Fruit fly (Drosophila melanogaster) whole organism, prepupa: ENCODE data around the gene CG4911.

ENCODE experiments used
- CG10669 ChIP-seq: fragments of 200-800 bp; sonication (Bioruptor generic); optimal IDR thresholded peaks from 3 replicates; lab custom pipeline; 2018; ENCODE audit warnings: missing biosample characterization, mild to moderate bottlenecking, missing genetic modification characterization, moderate library complexity
- CG11762 ChIP-seq: fragments of 200-800 bp; sonication (Bioruptor generic); optimal IDR thresholded peaks from 3 replicates; lab custom pipeline; 2016; ENCODE audit warnings: missing biosample characterization, missing genetic modification characterization; ENCODE audit not compliant: insufficient read depth
- CG11902 ChIP-seq: fragments of 200-800 bp; sonication (Bioruptor generic); optimal IDR thresholded peaks from 3 replicates; lab custom pipeline; 2016; ENCODE audit warnings: missing biosample characterization, missing genetic modification characterization
- CG15336 ChIP-seq: fragments of 200-800 bp; sonication (Bioruptor generic); IDR thresholded peaks from 2 replicates; pipeline ENCODE4 v1.3.6; 2022; ENCODE audit warnings: missing biosample characterization, missing genetic modification characterization
- CG16779 ChIP-seq: fragments of 200-800 bp; sonication (Bioruptor generic); optimal IDR thresholded peaks from 3 replicates; lab custom pipeline; 2017; ENCODE audit warnings: missing biosample characterization, mild to moderate bottlenecking, missing genetic modification characterization
- CG3032 ChIP-seq: fragments of 200-800 bp; optimal IDR thresholded peaks from 2 replicates; lab custom pipeline; 2019; ENCODE audit warnings: missing biosample characterization, mild to moderate bottlenecking, missing genetic modification characterization, moderate library complexity
- CG32006 ChIP-seq: fragments of 200-800 bp; sonication (Bioruptor generic); optimal IDR thresholded peaks from 3 replicates; lab custom pipeline; 2017; ENCODE audit warnings: missing biosample characterization, mild to moderate bottlenecking, missing genetic modification characterization
- CG34406 ChIP-seq: fragments of 200-800 bp; sonication (Bioruptor generic); optimal IDR thresholded peaks from 3 replicates; lab custom pipeline; 2016; ENCODE audit warnings: missing biosample characterization, missing genetic modification characterization
- CG3919 ChIP-seq: fragments of 200-800 bp; sonication (Bioruptor generic); optimal IDR thresholded peaks from 3 replicates; lab custom pipeline; 2016; ENCODE audit warnings: missing biosample characterization, missing genetic modification characterization
- CG4318 ChIP-seq: fragments of 200-800 bp; sonication (Bioruptor generic); optimal IDR thresholded peaks from 3 replicates; lab custom pipeline; 2017; ENCODE audit warnings: missing biosample characterization, mild to moderate bottlenecking, missing genetic modification characterization
- CG6163 ChIP-seq: fragments of 200-800 bp; sonication (Bioruptor generic); IDR thresholded peaks from 3 replicates; pipeline ENCODE4 v1.3.6; 2022; ENCODE audit warnings: missing biosample characterization, missing genetic modification characterization
- CG6792 ChIP-seq: fragments of 200-800 bp; sonication (Bioruptor generic); optimal IDR thresholded peaks from 3 replicates; lab custom pipeline; 2016; ENCODE audit warnings: missing biosample characterization, missing genetic modification characterization
- CG7368 ChIP-seq: fragments of 200-800 bp; sonication (Bioruptor generic); optimal IDR thresholded peaks from 3 replicates; lab custom pipeline; 2016; ENCODE audit warnings: missing biosample characterization, missing genetic modification characterization
- CG8119 ChIP-seq: fragments of 200-800 bp; sonication (Bioruptor generic); IDR thresholded peaks from 3 replicates; pipeline ENCODE4 v1.3.6; 2022; ENCODE audit warnings: missing biosample characterization, missing genetic modification characterization
- CG8319 ChIP-seq: fragments of 200-800 bp; sonication (Bioruptor generic); optimal IDR thresholded peaks from 3 replicates; lab custom pipeline; 2016; ENCODE audit warnings: missing biosample characterization, missing genetic modification characterization
- CG8632 ChIP-seq: fragments of 200-800 bp; sonication (Bioruptor generic); optimal IDR thresholded peaks from 3 replicates; lab custom pipeline; 2016; ENCODE audit warnings: missing biosample characterization, missing genetic modification characterization
- CG9139 ChIP-seq: fragments of 200-800 bp; sonication (Bioruptor generic); optimal IDR thresholded peaks from 3 replicates; lab custom pipeline; 2017; ENCODE audit warnings: missing biosample characterization, mild to moderate bottlenecking, missing genetic modification characterization
- Eip78C ChIP-seq: fragments of 200-800 bp; sonication (Bioruptor generic); peaks from one replicate; lab custom pipeline; 2016; ENCODE audit warnings: missing biosample characterization, missing genetic modification characterization
- Ets21C ChIP-seq: fragments of 200-800 bp; sonication (Bioruptor generic); optimal IDR thresholded peaks from 3 replicates; lab custom pipeline; 2016; ENCODE audit warnings: missing biosample characterization, missing genetic modification characterization
- Gug ChIP-seq: fragments of 200-800 bp; sonication (Bioruptor generic); IDR thresholded peaks from 2 replicates; pipeline ENCODE4 v1.3.6; 2022; ENCODE audit warnings: missing biosample characterization, missing genetic modification characterization
- Hr38 ChIP-seq: sonication (Bioruptor generic); optimal IDR thresholded peaks from 2 replicates; lab custom pipeline; 2016; ENCODE audit warnings: missing biosample characterization, missing genetic modification characterization
- Hr39 ChIP-seq: fragments of 200-800 bp; sonication (Bioruptor generic); optimal IDR thresholded peaks from 2 replicates; lab custom pipeline; 2016; ENCODE audit warnings: missing biosample characterization, missing genetic modification characterization
- Hr4 ChIP-seq: fragments of 200-800 bp; sonication (Bioruptor generic); optimal IDR thresholded peaks from 3 replicates; lab custom pipeline; 2016; ENCODE audit warnings: missing biosample characterization, missing genetic modification characterization
- Met ChIP-seq: fragments of 200-800 bp; sonication (Bioruptor generic); optimal IDR thresholded peaks from 3 replicates; lab custom pipeline; 2016; ENCODE audit warnings: missing biosample characterization, missing genetic modification characterization
- OdsH ChIP-seq: fragments of 200-800 bp; sonication (Bioruptor generic); optimal IDR thresholded peaks from 3 replicates; lab custom pipeline; 2016; ENCODE audit warnings: missing biosample characterization, missing genetic modification characterization
- Smox ChIP-seq: fragments of 200-800 bp; sonication (Bioruptor generic); optimal IDR thresholded peaks from 3 replicates; lab custom pipeline; 2016; ENCODE audit warnings: missing biosample characterization, missing genetic modification characterization
- Sox14 ChIP-seq: fragments of 200-800 bp; sonication (Bioruptor generic); optimal IDR thresholded peaks from 3 replicates; lab custom pipeline; 2016; ENCODE audit warnings: missing biosample characterization, missing genetic modification characterization
- achi ChIP-seq: fragments of 200-800 bp; sonication (Bioruptor generic); optimal IDR thresholded peaks from 3 replicates; lab custom pipeline; 2016; ENCODE audit warnings: missing biosample characterization, missing genetic modification characterization
- acj6 ChIP-seq: fragments of 200-800 bp; sonication (Bioruptor generic); optimal IDR thresholded peaks from 3 replicates; lab custom pipeline; 2016; ENCODE audit warnings: missing biosample characterization, missing genetic modification characterization
- cyc ChIP-seq: fragments of 200-800 bp; sonication (Bioruptor generic); optimal IDR thresholded peaks from 3 replicates; lab custom pipeline; 2016; ENCODE audit warnings: missing biosample characterization, missing genetic modification characterization
- dac ChIP-seq: fragments of 200-800 bp; sonication (Bioruptor generic); optimal IDR thresholded peaks from 2 replicates; lab custom pipeline; 2017; ENCODE audit warnings: missing biosample characterization, mild to moderate bottlenecking, missing genetic modification characterization
- eg ChIP-seq: fragments of 200-800 bp; sonication (Bioruptor generic); IDR thresholded peaks from 3 replicates; pipeline ENCODE4 v1.3.6; 2022; ENCODE audit warnings: missing biosample characterization, missing genetic modification characterization
- esn ChIP-seq: fragments of 200-800 bp; sonication (Bioruptor generic); optimal IDR thresholded peaks from 2 replicates; lab custom pipeline; 2016; ENCODE audit warnings: missing biosample characterization, mild to moderate bottlenecking, missing genetic modification characterization, moderate library complexity
- fd59A ChIP-seq: fragments of 200-800 bp; sonication (Bioruptor generic); optimal IDR thresholded peaks from 2 replicates; lab custom pipeline; 2017; ENCODE audit warnings: missing biosample characterization, mild to moderate bottlenecking, missing genetic modification characterization, missing genetic modification reagents
- fd85E ChIP-seq: fragments of 200-800 bp; sonication (Bioruptor generic); optimal IDR thresholded peaks from 3 replicates; lab custom pipeline; 2016; ENCODE audit warnings: missing biosample characterization, missing genetic modification characterization
- pdm3 ChIP-seq: fragments of 200-800 bp; sonication (Bioruptor generic); optimal IDR thresholded peaks from 3 replicates; lab custom pipeline; 2016; ENCODE audit warnings: missing biosample characterization, missing genetic modification characterization
- salr ChIP-seq, 2 experiments: fragments of 200-800 bp; sonication (Bioruptor generic); optimal IDR thresholded peaks; 3 replicates each; lab custom pipeline; 2016 to 2018; ENCODE audit warnings: missing biosample characterization in 2 of 2, missing genetic modification characterization in 2 of 2, mild to moderate bottlenecking in 1 of 2
- spab ChIP-seq: fragments of 200-800 bp; sonication (Bioruptor generic); optimal IDR thresholded peaks from 2 replicates; lab custom pipeline; 2017; ENCODE audit warnings: missing biosample characterization, mild to moderate bottlenecking, missing genetic modification characterization, missing genetic modification reagents
- vri ChIP-seq: fragments of 200-800 bp; sonication (Bioruptor generic); optimal IDR thresholded peaks from 3 replicates; lab custom pipeline; 2016; ENCODE audit warnings: missing biosample characterization, mild to moderate bottlenecking, missing genetic modification characterization

Gene CG4911

dm6 chr3L:9045318-9045717 lies 27.2 kb downstream of the CG4911 start (continued):
- peak; percentile 68 for TF ChIP-seq achi
- TF ChIP-seq dac: peak; percentile 8
- TF ChIP-seq CG3919 (GFP tag; lab: Kevin White, UChicago): peak; percentile 84
- peak; percentile 2 for TF ChIP-seq fd85E (GFP tag; lab: Kevin White, UChicago)
- TF ChIP-seq cyc (GFP tag; lab: Kevin White, UChicago): peak; percentile 91
- peak; percentile 83 for TF ChIP-seq esn (GFP tag; lab: Kevin White, UChicago)
- peak; percentile 61 for TF ChIP-seq Sox14 (GFP tag; lab: Kevin White, UChicago)
- peak; percentile 65 for TF ChIP-seq Hr4 (GFP tag; lab: Kevin White, UChicago)
- peak; percentile 75 for TF ChIP-seq CG6792 (GFP tag; lab: Kevin White, UChicago)
- TF ChIP-seq salr (GFP tag; optimal IDR thresholded peaks at IDR 0.05; lab: Kevin White, UChicago): no peak
- peak; percentile 81 for TF ChIP-seq CG15336 (GFP tag; lab: Robert Waterston, UW)
- peak; percentile 73 for TF ChIP-seq pdm3 (GFP tag; lab: Kevin White, UChicago)
- TF ChIP-seq CG11762: peak; percentile 68
- TF ChIP-seq spab (GFP tag; lab: Kevin White, UChicago): peak; percentile 57
- peak; percentile 10 for TF ChIP-seq fd59A (GFP tag; lab: Kevin White, UChicago)
- TF ChIP-seq CG32006 (GFP tag; lab: Kevin White, UChicago): peak; percentile 68
- TF ChIP-seq CG6163 (GFP tag; lab: Robert Waterston, UW): peak; percentile 90
- peak; percentile 69 for TF ChIP-seq CG34406 (GFP tag; lab: Kevin White, UChicago)
- TF ChIP-seq eg (GFP tag; lab: Robert Waterston, UW): peak; percentile 90
- TF ChIP-seq CG7368 (GFP tag; lab: Kevin White, UChicago): peak; percentile 69
- TF ChIP-seq Hr39: peak; percentile 83
- peak; percentile 58 for TF ChIP-seq CG8632 (GFP tag; lab: Kevin White, UChicago)
- peak; percentile 39 for TF ChIP-seq CG4318 (GFP tag; lab: Kevin White, UChicago)
- TF ChIP-seq CG9139: peak; percentile 43
- TF ChIP-seq CG10669 (GFP tag; lab: Kevin White, UChicago): peak; percentile 67
- TF ChIP-seq, all 60 proteins: peak for 57

DNA sequence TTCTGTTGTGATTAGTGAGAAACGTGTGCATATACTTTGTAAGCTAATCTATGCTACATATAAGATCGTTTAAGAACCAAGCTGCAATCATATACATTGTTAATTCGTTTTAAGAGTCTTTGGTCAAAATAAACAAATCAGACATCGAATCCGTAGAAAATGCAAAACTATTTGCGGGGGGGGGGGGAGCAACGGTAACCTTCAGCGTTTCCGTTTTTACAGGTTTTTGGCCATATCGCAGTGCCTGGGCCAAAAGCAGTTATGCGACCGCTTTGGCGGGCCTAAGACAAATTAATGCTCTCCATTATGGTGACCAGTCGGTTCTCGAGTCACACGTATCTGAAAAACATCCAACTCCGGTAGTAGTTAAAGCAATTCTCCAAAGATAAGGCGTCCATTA lies 27.6 kb downstream of the CG4911 start:
- TF ChIP-seq CG8319: no peak
- no peak for TF ChIP-seq OdsH (GFP tag; lab: Kevin White, UChicago)
- no peak for TF ChIP-seq CG16779
- TF ChIP-seq Met (GFP tag; lab: Kevin White, UChicago): no peak
- no peak for TF ChIP-seq Smox (GFP tag; lab: Kevin White, UChicago)
- no peak for TF ChIP-seq Ets21C (GFP tag; lab: Kevin White, UChicago)
- TF ChIP-seq CG3032 (tag; lab: Kevin White, UChicago): no peak
- no peak for TF ChIP-seq CG9139
- TF ChIP-seq CG3919 (GFP tag; lab: Kevin White, UChicago): no peak
- TF ChIP-seq Hr38 (GFP tag; lab: Kevin White, UChicago): no peak
- TF ChIP-seq acj6 (GFP tag; lab: Kevin White, UChicago): no peak
- TF ChIP-seq pdm3 (GFP tag; lab: Kevin White, UChicago): no peak
- no peak for TF ChIP-seq Eip78C (GFP tag; lab: Kevin White, UChicago)
- no peak for TF ChIP-seq CG11902
- no peak for TF ChIP-seq fd59A (GFP tag; lab: Kevin White, UChicago)
- TF ChIP-seq Gug (GFP tag; lab: Robert Waterston, UW): no peak
- TF ChIP-seq Hr4 (GFP tag; lab: Kevin White, UChicago): no peak

DNA sequence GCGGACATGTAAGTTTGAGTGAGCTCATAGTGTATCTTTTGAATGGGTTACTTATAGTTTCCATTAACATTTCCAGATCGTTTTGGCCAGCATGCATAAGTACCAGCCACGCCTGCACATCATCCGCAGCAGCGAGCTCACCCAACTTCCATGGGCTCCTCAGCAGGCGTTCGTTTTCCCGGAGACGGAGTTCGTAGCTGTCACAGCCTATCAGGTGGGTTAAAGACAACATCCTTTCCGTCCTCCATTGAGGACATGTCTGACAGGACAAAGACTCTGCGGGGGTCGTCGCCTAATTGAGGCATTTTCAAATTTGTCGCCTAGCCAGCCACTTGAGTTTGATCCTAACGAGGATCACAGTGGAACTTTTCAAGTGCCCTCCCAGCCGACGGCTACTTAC lies 28.9 kb downstream of the CG4911 start:
- TF ChIP-seq Smox (GFP tag; lab: Kevin White, UChicago) (no peak), OdsH (GFP tag; lab: Kevin White, UChicago) (no peak), CG11902 (no peak), Met (GFP tag; lab: Kevin White, UChicago) (no peak), CG8632 (GFP tag; lab: Kevin White, UChicago) (no peak), Eip78C (GFP tag; lab: Kevin White, UChicago) (no peak), CG8119 (GFP tag; lab: Robert Waterston, UW) (no peak), CG10669 (GFP tag; lab: Kevin White, UChicago) (no peak), CG7368 (GFP tag; lab: Kevin White, UChicago) (no peak), pdm3 (GFP tag; lab: Kevin White, UChicago) (no peak), vri (GFP tag; lab: Kevin White, UChicago) (no peak), salr (GFP tag; optimal IDR thresholded peaks at IDR 0.05; lab: Kevin White, UChicago) (no peak), Gug (GFP tag; lab: Robert Waterston, UW) (no peak), esn (GFP tag; lab: Kevin White, UChicago) (no peak)
